Worm (Caenorhabditis elegans): ENCODE measurements around the gene glr-1.
A peak's percentile ranks its signal among the peaks of the same experiment; 100 is the strongest.

ce11 chrIII:8598961-8599360, 10.5 kb upstream of the glr-1 start:
- no peak for TF ChIP-seq ztf-4 (tag; optimal IDR thresholded peaks at IDR 0.05)
- TF ChIP-seq zag-1 (tag; optimal IDR thresholded peaks at IDR 0.05): no peak
- TF ChIP-seq unc-62 (GFP tag; optimal IDR thresholded peaks at IDR 0.05): no peak
- no peak for TF ChIP-seq fkh-8 (tag; optimal IDR thresholded peaks at IDR 0.05)
- no peak for TF ChIP-seq nhr-28 (tag; optimal IDR thresholded peaks at IDR 0.05)
- TF ChIP-seq dpl-1 (GFP tag; optimal IDR thresholded peaks at IDR 0.05): peak in 1 of 3 experiments; percentile 8
- TF ChIP-seq fos-1 (tag; optimal IDR thresholded peaks at IDR 0.05): no peak
- no peak for TF ChIP-seq unc-130 (tag; optimal IDR thresholded peaks at IDR 0.05)
- no peak for TF ChIP-seq nhr-237 (tag; optimal IDR thresholded peaks at IDR 0.05)
- TF ChIP-seq nhr-11 (tag; optimal IDR thresholded peaks at IDR 0.05): no peak

Data from whole organism, L1 larva.